Fruit fly (Drosophila melanogaster) whole organism, embryonic: Measurements from ENCODE around the gene CG4041.

Source experiments
- ATbp ChIP-seq: fragments of 200-800 bp; sonication (Bioruptor generic); optimal IDR thresholded peaks from 2 replicates; lab custom pipeline; 2017; ENCODE audit warnings: missing biosample characterization, mild to moderate bottlenecking, missing genetic modification characterization, missing genetic modification reagents
- Bgb ChIP-seq: fragments of 200-800 bp; sonication (Bioruptor generic); IDR thresholded peaks from 2 replicates; pipeline ENCODE4 v1.3.6; 2022; ENCODE audit warnings: missing biosample characterization, missing genetic modification characterization; ENCODE audit not compliant: partially characterized antibody
- Bteb2 ChIP-seq: fragments of 200-800 bp; sonication (Bioruptor generic); optimal IDR thresholded peaks from 2 replicates; lab custom pipeline; 2016; ENCODE audit warnings: missing biosample characterization, missing genetic modification characterization
- CG11247 ChIP-seq: fragments of 200-800 bp; sonication (Bioruptor generic); IDR thresholded peaks from 2 replicates; pipeline ENCODE4 v1.3.6; 2022; ENCODE audit warnings: missing biosample characterization, missing genetic modification characterization
- CG12299 ChIP-seq: fragments of 200-800 bp; sonication (Bioruptor generic); optimal IDR thresholded peaks from 2 replicates; lab custom pipeline; 2018; ENCODE audit warnings: missing biosample characterization, mild to moderate bottlenecking, missing genetic modification characterization
- CG14860 ChIP-seq: fragments of 200-800 bp; sonication (Bioruptor generic); IDR thresholded peaks from 3 replicates; pipeline ENCODE4 v1.3.6; 2022; ENCODE audit warnings: missing biosample characterization, missing genetic modification characterization; ENCODE audit not compliant: partially characterized antibody
- CG17612 ChIP-seq: fragments of 200-800 bp; sonication (Bioruptor generic); IDR thresholded peaks from 2 replicates; pipeline ENCODE4 v1.3.6; 2022; ENCODE audit warnings: missing biosample characterization, missing genetic modification characterization
- CG18476 ChIP-seq: fragments of 200-800 bp; sonication (Bioruptor generic); optimal IDR thresholded peaks from 2 replicates; lab custom pipeline; 2016; ENCODE audit warnings: missing biosample characterization, mild to moderate bottlenecking, missing genetic modification characterization
- CG2116 ChIP-seq: fragments of 200-800 bp; sonication (Bioruptor generic); optimal IDR thresholded peaks from 3 replicates; lab custom pipeline; 2018; ENCODE audit warnings: missing biosample characterization, mild to moderate bottlenecking, missing genetic modification characterization
- CG34422 ChIP-seq: fragments of 200-800 bp; sonication (Bioruptor generic); IDR thresholded peaks from 3 replicates; pipeline ENCODE4 v1.3.6; 2022; ENCODE audit warnings: missing biosample characterization, missing genetic modification characterization
- CG4404 ChIP-seq: fragments of 200-800 bp; sonication (Bioruptor generic); IDR thresholded peaks from 2 replicates; pipeline ENCODE4 v1.3.6; 2022; ENCODE audit warnings: missing biosample characterization, missing genetic modification characterization
- CG4854 ChIP-seq: fragments of 200-800 bp; sonication (Bioruptor generic); optimal IDR thresholded peaks from 2 replicates; lab custom pipeline; 2016; ENCODE audit warnings: missing biosample characterization, missing genetic modification characterization, inconsistent platforms
- CG5953 ChIP-seq: fragments of 200-800 bp; sonication (Bioruptor generic); IDR thresholded peaks from 2 replicates; pipeline ENCODE4 v1.3.6; 2022; ENCODE audit warnings: missing biosample characterization, missing genetic modification characterization
- CG7839 ChIP-seq: fragments of 200-800 bp; sonication (Bioruptor generic); optimal IDR thresholded peaks from 3 replicates; lab custom pipeline; 2018; ENCODE audit warnings: missing biosample characterization, mild to moderate bottlenecking, missing genetic modification characterization, moderate library complexity
- CG8359 ChIP-seq: fragments of 200-800 bp; sonication (Bioruptor generic); optimal IDR thresholded peaks from 2 replicates; lab custom pipeline; 2017; ENCODE audit warnings: missing biosample characterization, mild to moderate bottlenecking, missing genetic modification characterization, borderline replicate concordance
- CG8765 ChIP-seq: fragments of 200-800 bp; sonication (Bioruptor generic); IDR thresholded peaks from 2 replicates; pipeline ENCODE4 v1.3.6; 2022; ENCODE audit warnings: missing biosample characterization, missing genetic modification characterization
- D ChIP-seq, 2 experiments: fragments of 200-800 bp in 1 of 2; fragments of >200 bp in 1 of 2; sonication (Bioruptor generic) in 1 of 2; optimal IDR thresholded peaks; 2 replicates in 1 of 2; 3 replicates in 1 of 2; lab custom pipeline; 2017; ENCODE audit warnings: mild to moderate bottlenecking in 1 of 2, missing biosample characterization in 1 of 2, missing genetic modification characterization in 1 of 2, missing genetic modification reagents in 1 of 2
- D19A ChIP-seq: fragments of 200-800 bp; optimal IDR thresholded peaks from 3 replicates; lab custom pipeline; 2019; ENCODE audit warnings: missing biosample characterization, mild to moderate bottlenecking, missing genetic modification characterization, moderate library complexity
- Deaf1 ChIP-seq: fragments of 200-800 bp; optimal IDR thresholded peaks from 3 replicates; lab custom pipeline; 2019; ENCODE audit warnings: missing biosample characterization, mild to moderate bottlenecking, missing genetic modification characterization, moderate library complexity
- Dek ChIP-seq: fragments of 200-800 bp; sonication (Bioruptor generic); optimal IDR thresholded peaks from 3 replicates; lab custom pipeline; 2019; ENCODE audit warnings: missing biosample characterization, mild to moderate bottlenecking, missing genetic modification characterization, moderate library complexity
- Doc3 ChIP-seq: fragments of 200-800 bp; sonication (Bioruptor generic); IDR thresholded peaks from 3 replicates; pipeline ENCODE4 v1.3.6; 2022; ENCODE audit warnings: missing biosample characterization, missing genetic modification characterization; ENCODE audit not compliant: partially characterized antibody
- Dp ChIP-seq: fragments of 200-800 bp; sonication (Bioruptor generic); optimal IDR thresholded peaks from 2 replicates; lab custom pipeline; 2018; ENCODE audit warnings: missing biosample characterization, mild to moderate bottlenecking, missing genetic modification characterization, moderate library complexity
- ERR ChIP-seq: fragments of 200-800 bp; sonication (Bioruptor generic); optimal IDR thresholded peaks from 2 replicates; lab custom pipeline; 2016; ENCODE audit warnings: missing biosample characterization, missing genetic modification characterization
- Gug ChIP-seq: fragments of 200-800 bp; sonication (Bioruptor generic); IDR thresholded peaks from 4 replicates; pipeline ENCODE4 v1.3.6; 2022; ENCODE audit warnings: missing biosample characterization, missing genetic modification characterization
- Hand ChIP-seq: fragments of 200-800 bp; sonication (Bioruptor generic); optimal IDR thresholded peaks from 2 replicates; lab custom pipeline; 2017; ENCODE audit warnings: mild to moderate bottlenecking, missing biosample characterization, missing genetic modification reagents, missing genetic modification characterization
- HmgD ChIP-seq: fragments of 200-800 bp; sonication (Bioruptor generic); optimal IDR thresholded peaks from 3 replicates; lab custom pipeline; 2016; ENCODE audit warnings: missing biosample characterization, missing genetic modification characterization
- Hr78 ChIP-seq, 2 experiments: fragments of 200-800 bp in 1 of 2; fragments of >200 bp in 1 of 2; sonication (Bioruptor generic) in 1 of 2; optimal IDR thresholded peaks; 2 replicates each; lab custom pipeline; 2017 to 2019; ENCODE audit warnings: missing biosample characterization in 2 of 2, missing genetic modification characterization in 2 of 2, mild to moderate bottlenecking in 1 of 2, moderate library complexity in 1 of 2
- MTF-1 ChIP-seq: fragments of 200-800 bp; sonication (Bioruptor generic); optimal IDR thresholded peaks from 2 replicates; lab custom pipeline; 2018; ENCODE audit warnings: missing biosample characterization, mild to moderate bottlenecking, missing genetic modification characterization, borderline replicate concordance
- Mes4 ChIP-seq: fragments of 200-800 bp; sonication (Bioruptor generic); optimal IDR thresholded peaks from 2 replicates; lab custom pipeline; 2016; ENCODE audit warnings: missing biosample characterization, missing genetic modification characterization
- NK7.1 ChIP-seq: fragments of 200-800 bp; sonication (Bioruptor generic); optimal IDR thresholded peaks from 3 replicates; lab custom pipeline; 2016; ENCODE audit warnings: missing biosample characterization, missing genetic modification characterization
- Sry-δ ChIP-seq: fragments of 200-800 bp; sonication (Bioruptor generic); optimal IDR thresholded peaks from 2 replicates; lab custom pipeline; 2016; ENCODE audit warnings: missing biosample characterization, missing genetic modification characterization
- YL-1 ChIP-seq: fragments of 200-800 bp; sonication (Bioruptor generic); optimal IDR thresholded peaks from 3 replicates; lab custom pipeline; 2017; ENCODE audit warnings: missing biosample characterization, mild to moderate bottlenecking, missing genetic modification characterization
- chm ChIP-seq: fragments of 200-800 bp; sonication (Bioruptor generic); IDR thresholded peaks from 2 replicates; pipeline ENCODE4 v1.3.6; 2022; ENCODE audit warnings: missing biosample characterization, missing genetic modification characterization
- ewg ChIP-seq: fragments of 200-800 bp; sonication (Bioruptor generic); optimal IDR thresholded peaks from 3 replicates; lab custom pipeline; 2017; ENCODE audit warnings: mild to moderate bottlenecking, missing biosample characterization, missing genetic modification reagents, missing genetic modification characterization
- fd64A ChIP-seq: fragments of 200-800 bp; sonication (Bioruptor generic); optimal IDR thresholded peaks from 3 replicates; lab custom pipeline; 2018; ENCODE audit warnings: missing biosample characterization, mild to moderate bottlenecking, missing genetic modification characterization
- ham ChIP-seq: fragments of 200-800 bp; sonication (Bioruptor generic); IDR thresholded peaks from 2 replicates; pipeline ENCODE4 v1.3.6; 2022; ENCODE audit warnings: missing biosample characterization, missing genetic modification characterization
- hbn ChIP-seq: fragments of 200-800 bp; sonication (Bioruptor generic); IDR thresholded peaks from 2 replicates; pipeline ENCODE4 v1.3.6; 2022; ENCODE audit warnings: missing biosample characterization, missing genetic modification characterization; ENCODE audit not compliant: partially characterized antibody
- kay ChIP-seq: fragments of 200-800 bp; sonication (Bioruptor generic); optimal IDR thresholded peaks from 2 replicates; lab custom pipeline; 2016; ENCODE audit warnings: missing biosample characterization, missing genetic modification characterization
- mam ChIP-seq: fragments of 200-800 bp; sonication (Bioruptor generic); optimal IDR thresholded peaks from 3 replicates; lab custom pipeline; 2016; ENCODE audit warnings: missing biosample characterization, missing genetic modification characterization
- mirr ChIP-seq: fragments of 200-800 bp; sonication (Bioruptor generic); optimal IDR thresholded peaks from 3 replicates; lab custom pipeline; 2018; ENCODE audit warnings: missing biosample characterization, mild to moderate bottlenecking, missing genetic modification characterization
- oc ChIP-seq: fragments of 200-800 bp; sonication (Bioruptor generic); optimal IDR thresholded peaks from 2 replicates; lab custom pipeline; 2018; ENCODE audit warnings: missing biosample characterization, mild to moderate bottlenecking, missing genetic modification characterization, moderate library complexity
- pb ChIP-seq: fragments of 200-800 bp; sonication (Bioruptor generic); optimal IDR thresholded peaks from 3 replicates; lab custom pipeline; 2016; ENCODE audit warnings: missing biosample characterization, missing genetic modification characterization
- sc ChIP-seq, 3 experiments: fragments of >200 bp in 2 of 3; fragments of 200-800 bp in 1 of 3; sonication (Bioruptor generic) in 1 of 3; optimal IDR thresholded peaks; 2 replicates in 2 of 3; 3 replicates in 1 of 3; lab custom pipeline; 2017; ENCODE audit warnings: mild to moderate bottlenecking in 1 of 3, missing biosample characterization in 1 of 3, missing genetic modification characterization in 1 of 3, missing genetic modification reagents in 1 of 3
- tap ChIP-seq: fragments of 200-800 bp; optimal IDR thresholded peaks from 3 replicates; lab custom pipeline; 2019; ENCODE audit warnings: missing biosample characterization, mild to moderate bottlenecking, missing genetic modification characterization, moderate library complexity
- tin ChIP-seq: fragments of 200-800 bp; sonication (Bioruptor generic); optimal IDR thresholded peaks from 3 replicates; lab custom pipeline; 2016; ENCODE audit warnings: missing biosample characterization, missing genetic modification characterization
- wek ChIP-seq: fragments of 200-800 bp; sonication (Bioruptor generic); optimal IDR thresholded peaks from 3 replicates; lab custom pipeline; 2018; ENCODE audit warnings: missing biosample characterization, mild to moderate bottlenecking, missing genetic modification characterization, moderate library complexity

CG4041 gene

dm6 chrX:4909938-4910778 is 8.1 kb downstream of the CG4041 start (continued):
- TF ChIP-seq sc (optimal IDR thresholded peaks at IDR 0.05; lab: Kevin White, UChicago) (no peak), sc (GFP tag; optimal IDR thresholded peaks at IDR 0.05; lab: Kevin White, UChicago) (peak; percentile 99), CG8359 (GFP tag; lab: Kevin White, UChicago) (peak; percentile 97), Hr78 (GFP tag; optimal IDR thresholded peaks at IDR 0.05; lab: Kevin White, UChicago) (peak in 1 of 2 experiments; percentile 98), Dp (GFP tag; lab: Kevin White, UChicago) (peak; percentile 55), CG34422 (GFP tag; lab: Robert Waterston, UW) (peak; percentile 100), oc (tag; lab: Kevin White, UChicago) (peak; percentile 100), Hand (peak; percentile 100), CG17612 (peak; percentile 99), D19A (tag; lab: Kevin White, UChicago) (peak; percentile 98), NK7.1 (peak; percentile 100), HmgD (GFP tag; lab: Kevin White, UChicago) (peak; percentile 99), Doc3 (GFP tag; lab: Robert Waterston, UW) (no peak), CG8765 (GFP tag; lab: Robert Waterston, UW) (peak; percentile 99), Bteb2 (GFP tag; lab: Kevin White, UChicago) (peak; percentile 100), mirr (peak; percentile 99), CG4854 (GFP tag; lab: Kevin White, UChicago) (peak; percentile 99), ERR (GFP tag; lab: Kevin White, UChicago) (peak; percentile 99), hbn (GFP tag; lab: Robert Waterston, UW) (0 out of 2 replicates have a peak, but pooled peaks have one; percentile 38), MTF-1 (GFP tag; lab: Kevin White, UChicago) (peak; percentile 99), tin (peak; percentile 100), kay (peak; percentile 99), ham (peak; percentile 99), Deaf1 (peak; percentile 92), CG14860 (GFP tag; lab: Robert Waterston, UW) (no peak), D (optimal IDR thresholded peaks at IDR 0.05; lab: Kevin White, UChicago) (no peak), D (GFP tag; optimal IDR thresholded peaks at IDR 0.05; lab: Kevin White, UChicago) (peak; percentile 100), tap (tag; lab: Kevin White, UChicago) (peak; percentile 100), CG18476 (peak; percentile 99), Gug (GFP tag; lab: Robert Waterston, UW) (peak; percentile 100), CG12299 (peak; percentile 99), CG4404 (GFP tag; lab: Robert Waterston, UW) (peak; percentile 100), mam (GFP tag; lab: Kevin White, UChicago) (peak; percentile 100), fd64A (GFP tag; lab: Kevin White, UChicago) (peak; percentile 99), wek (GFP tag; lab: Kevin White, UChicago) (peak; percentile 98), YL-1 (GFP tag; lab: Kevin White, UChicago) (peak; percentile 100), CG7839 (peak; percentile 100), ATbp (peak; percentile 100), CG2116 (GFP tag; lab: Kevin White, UChicago) (peak; percentile 94), chm (GFP tag; lab: Robert Waterston, UW) (peak; percentile 100), ewg (GFP tag; lab: Kevin White, UChicago) (peak; percentile 99), Dek (tag; lab: Kevin White, UChicago) (peak; percentile 100), Mes4 (GFP tag; lab: Kevin White, UChicago) (peak; percentile 99), Sry-δ (GFP tag; lab: Kevin White, UChicago) (peak; percentile 82), CG11247 (GFP tag; lab: Robert Waterston, UW) (peak; percentile 100), Bgb (no peak), pb (peak; percentile 99), CG5953 (GFP tag; lab: Robert Waterston, UW) (peak; percentile 100)
